Fruit fly (Drosophila melanogaster) whole organism, embryonic: ENCODE measurements around the gene CG34242.

Experiments
- Awh ChIP-seq: fragments of 200-800 bp; sonication (Bioruptor generic); IDR thresholded peaks from 2 replicates; pipeline ENCODE4, ENCODE4 v1.3.6; 2022; ENCODE audit warnings: missing biosample characterization, missing genetic modification characterization
- Bteb2 ChIP-seq: fragments of 200-800 bp; sonication (Bioruptor generic); optimal IDR thresholded peaks from 2 replicates; lab custom pipeline; 2016; ENCODE audit warnings: missing biosample characterization, missing genetic modification characterization
- CG10431 ChIP-seq: fragments of 200-800 bp; sonication (Bioruptor generic); optimal IDR thresholded peaks from 3 replicates; lab custom pipeline; 2018; ENCODE audit warnings: missing biosample characterization, mild to moderate bottlenecking, missing genetic modification characterization
- CG12744 ChIP-seq: fragments of 200-800 bp; sonication (Bioruptor generic); optimal IDR thresholded peaks from 2 replicates; lab custom pipeline; 2016; ENCODE audit warnings: missing biosample characterization, missing genetic modification characterization
- CG13296 ChIP-seq: fragments of 200-800 bp; sonication (Bioruptor generic); optimal IDR thresholded peaks from 3 replicates; lab custom pipeline; 2018; ENCODE audit warnings: missing biosample characterization, mild to moderate bottlenecking, missing genetic modification characterization
- CG15269 ChIP-seq: fragments of 200-800 bp; sonication (Bioruptor generic); optimal IDR thresholded peaks from 2 replicates; lab custom pipeline; 2018; ENCODE audit warnings: missing biosample characterization, mild to moderate bottlenecking, missing genetic modification characterization, moderate library complexity
- CG15514 ChIP-seq: fragments of 200-800 bp; sonication (Bioruptor generic); optimal IDR thresholded peaks from 3 replicates; lab custom pipeline; 2017; ENCODE audit warnings: missing biosample characterization, missing genetic modification characterization, mild to moderate bottlenecking, moderate library complexity, missing genetic modification reagents
- CG18599 ChIP-seq: fragments of 200-800 bp; sonication (Bioruptor generic); optimal IDR thresholded peaks from 3 replicates; lab custom pipeline; 2017; ENCODE audit warnings: missing biosample characterization, missing genetic modification characterization, mild to moderate bottlenecking, moderate library complexity, missing genetic modification reagents
- CG30403 ChIP-seq: fragments of 200-800 bp; sonication (Bioruptor generic); optimal IDR thresholded peaks from 3 replicates; lab custom pipeline; 2016; ENCODE audit warnings: missing biosample characterization, missing genetic modification characterization
- CG34376 ChIP-seq: fragments of 200-800 bp; sonication (Bioruptor generic); optimal IDR thresholded peaks from 2 replicates; lab custom pipeline; 2018; ENCODE audit warnings: missing biosample characterization, mild to moderate bottlenecking, missing genetic modification characterization
- CG6175 ChIP-seq: fragments of 200-800 bp; sonication (Bioruptor generic); IDR thresholded peaks from 3 replicates; pipeline ENCODE4 v1.3.6; 2022; ENCODE audit warnings: missing biosample characterization, missing genetic modification characterization
- CG6272 ChIP-seq: fragments of 200-800 bp; sonication (Bioruptor generic); IDR thresholded peaks from 2 replicates; pipeline ENCODE4 v1.3.6; 2022; ENCODE audit warnings: missing biosample characterization, missing genetic modification characterization
- CG6683 ChIP-seq: fragments of 200-800 bp; sonication (Bioruptor generic); optimal IDR thresholded peaks from 2 replicates; lab custom pipeline; 2017; ENCODE audit warnings: missing biosample characterization, mild to moderate bottlenecking, missing genetic modification characterization, missing genetic modification reagents
- CG6791 ChIP-seq: fragments of 200-800 bp; sonication (Bioruptor generic); IDR thresholded peaks from 3 replicates; pipeline ENCODE4 v1.3.6; 2022; ENCODE audit warnings: missing biosample characterization, missing genetic modification characterization; ENCODE audit not compliant: partially characterized antibody
- CG7928 ChIP-seq: fragments of 200-800 bp; sonication (Bioruptor generic); optimal IDR thresholded peaks from 2 replicates; lab custom pipeline; 2017; ENCODE audit warnings: missing biosample characterization, mild to moderate bottlenecking, missing genetic modification characterization
- CG7987 ChIP-seq: fragments of 200-800 bp; sonication (Bioruptor generic); optimal IDR thresholded peaks from 2 replicates; lab custom pipeline; 2018; ENCODE audit warnings: missing biosample characterization, mild to moderate bottlenecking, missing genetic modification characterization, moderate library complexity
- CG8924 ChIP-seq: fragments of 200-800 bp; optimal IDR thresholded peaks from 3 replicates; lab custom pipeline; 2019; ENCODE audit warnings: missing biosample characterization, mild to moderate bottlenecking, missing genetic modification characterization, moderate library complexity
- CG9437 ChIP-seq: fragments of 200-800 bp; sonication (Bioruptor generic); optimal IDR thresholded peaks from 2 replicates; lab custom pipeline; 2018; ENCODE audit warnings: missing biosample characterization, mild to moderate bottlenecking, missing genetic modification characterization
- CG9876 ChIP-seq: fragments of 200-800 bp; sonication (Bioruptor generic); optimal IDR thresholded peaks from 2 replicates; lab custom pipeline; 2016; ENCODE audit warnings: missing biosample characterization, missing genetic modification characterization
- CG9932 ChIP-seq: fragments of 200-800 bp; sonication (Bioruptor generic); IDR thresholded peaks from 2 replicates; pipeline ENCODE4 v1.3.6; 2022; ENCODE audit warnings: missing biosample characterization, missing genetic modification characterization
- CoRest ChIP-seq: fragments of 200-800 bp; sonication (Bioruptor generic); optimal IDR thresholded peaks from 3 replicates; lab custom pipeline; 2018; ENCODE audit warnings: missing biosample characterization, mild to moderate bottlenecking, missing genetic modification characterization, moderate library complexity
- Dip3 ChIP-seq: fragments of 200-800 bp; sonication (Bioruptor generic); optimal IDR thresholded peaks from 3 replicates; lab custom pipeline; 2016; ENCODE audit warnings: missing biosample characterization, missing genetic modification characterization
- E2f2 ChIP-seq: fragments of 200-800 bp; sonication (Bioruptor generic); IDR thresholded peaks from 2 replicates; pipeline ENCODE4 v1.3.6; 2022; ENCODE audit warnings: missing biosample characterization, missing genetic modification characterization
- Ets97D ChIP-seq: fragments of 200-800 bp; sonication (Bioruptor generic); optimal IDR thresholded peaks from 3 replicates; lab custom pipeline; 2016; ENCODE audit warnings: missing biosample characterization, missing genetic modification characterization
- Fer1 ChIP-seq: fragments of 200-800 bp; sonication (Bioruptor generic); optimal IDR thresholded peaks from 2 replicates; lab custom pipeline; 2017; ENCODE audit warnings: missing biosample characterization, mild to moderate bottlenecking, missing genetic modification characterization
- MESR4 ChIP-seq: fragments of 200-800 bp; sonication (Bioruptor generic); optimal IDR thresholded peaks from 2 replicates; lab custom pipeline; 2018; ENCODE audit warnings: missing biosample characterization, mild to moderate bottlenecking, missing genetic modification characterization, moderate library complexity
- Med ChIP-seq: fragments of 200-800 bp; sonication (Bioruptor generic); peaks from one replicate; lab custom pipeline; 2016; ENCODE audit warnings: missing biosample characterization, missing genetic modification characterization, mild to moderate bottlenecking, inconsistent platforms, moderate library complexity
- Rfx ChIP-seq: fragments of 200-800 bp; sonication (Bioruptor generic); IDR thresholded peaks from 2 replicates; pipeline ENCODE4 v1.3.6; 2022; ENCODE audit warnings: missing biosample characterization, missing genetic modification characterization
- Scr ChIP-seq: fragments of 200-800 bp; sonication (Bioruptor generic); IDR thresholded peaks from 2 replicates; pipeline ENCODE4 v1.3.6; 2022; ENCODE audit warnings: missing biosample characterization, missing genetic modification characterization; ENCODE audit not compliant: partially characterized antibody
- ash1 ChIP-seq: fragments of 200-800 bp; sonication (Bioruptor generic); optimal IDR thresholded peaks from 2 replicates; lab custom pipeline; 2018; ENCODE audit warnings: missing biosample characterization, mild to moderate bottlenecking, missing genetic modification characterization
- bsh ChIP-seq, 2 experiments: fragments of 200-800 bp; sonication (Bioruptor generic); optimal IDR thresholded peaks; 2 replicates each; lab custom pipeline; 2017 to 2018; ENCODE audit warnings: mild to moderate bottlenecking in 2 of 2, missing biosample characterization in 2 of 2, missing genetic modification characterization in 2 of 2, moderate library complexity in 1 of 2
- cas ChIP-seq: fragments of 200-800 bp; sonication (Bioruptor generic); IDR thresholded peaks from 2 replicates; pipeline ENCODE4 v1.3.6; 2022; ENCODE audit warnings: missing biosample characterization, missing genetic modification characterization
- ci ChIP-seq: fragments of 200-800 bp; sonication (Bioruptor generic); IDR thresholded peaks from 3 replicates; pipeline ENCODE4 v1.3.6; 2022; ENCODE audit warnings: missing biosample characterization, missing genetic modification characterization
- dysf ChIP-seq: fragments of 200-800 bp; sonication (Bioruptor generic); IDR thresholded peaks from 3 replicates; pipeline ENCODE4 v1.3.6; 2022; ENCODE audit warnings: missing biosample characterization, missing genetic modification characterization
- gcm2 ChIP-seq: fragments of 200-800 bp; sonication (Bioruptor generic); optimal IDR thresholded peaks from 2 replicates; lab custom pipeline; 2016; ENCODE audit warnings: missing biosample characterization, missing genetic modification characterization
- mirr ChIP-seq: fragments of 200-800 bp; sonication (Bioruptor generic); optimal IDR thresholded peaks from 3 replicates; lab custom pipeline; 2018; ENCODE audit warnings: missing biosample characterization, mild to moderate bottlenecking, missing genetic modification characterization
- mld ChIP-seq: fragments of 200-800 bp; sonication (Bioruptor generic); IDR thresholded peaks from 3 replicates; pipeline ENCODE4 v1.3.6; 2022; ENCODE audit warnings: missing biosample characterization, missing genetic modification characterization; ENCODE audit not compliant: partially characterized antibody
- odd ChIP-seq: fragments of 200-800 bp; sonication (Bioruptor generic); optimal IDR thresholded peaks from 2 replicates; lab custom pipeline; 2017; ENCODE audit warnings: missing biosample characterization, mild to moderate bottlenecking, missing genetic modification characterization
- pb ChIP-seq: fragments of 200-800 bp; sonication (Bioruptor generic); optimal IDR thresholded peaks from 3 replicates; lab custom pipeline; 2016; ENCODE audit warnings: missing biosample characterization, missing genetic modification characterization
- prd ChIP-seq, 3 experiments: fragments of >200 bp in 2 of 3; fragments of 200-800 bp in 1 of 3; sonication (Bioruptor generic) in 1 of 3; optimal IDR thresholded peaks in 2 of 3; IDR thresholded peaks in 1 of 3; 2 replicates in 2 of 3; 3 replicates in 1 of 3; pipeline versions ENCODE4 v1.3.6 to Lab custom; 2017 to 2022; ENCODE audit warnings: missing biosample characterization in 1 of 3, missing genetic modification characterization in 1 of 3
- pzg ChIP-seq: fragments of 200-800 bp; sonication (Bioruptor generic); optimal IDR thresholded peaks from 3 replicates; lab custom pipeline; 2018; ENCODE audit warnings: missing biosample characterization, mild to moderate bottlenecking, missing genetic modification characterization, moderate library complexity
- rib ChIP-seq: fragments of 200-800 bp; sonication (Bioruptor generic); IDR thresholded peaks from 2 replicates; pipeline ENCODE4 v1.3.6; 2022; ENCODE audit warnings: missing biosample characterization, missing genetic modification characterization
- sens ChIP-seq: fragments of 200-800 bp; sonication (Bioruptor generic); peaks from one replicate; lab custom pipeline; 2016; ENCODE audit warnings: missing biosample characterization, missing genetic modification characterization

CG34242 gene

dm6 chr3L:12506963-12507552 lies 26.7 kb upstream of the CG34242 start (continued):
- TF ChIP-seq Dip3 (GFP tag; lab: Kevin White, UChicago) = no peak
- no peak for TF ChIP-seq pzg (GFP tag; lab: Kevin White, UChicago)

DNA sequence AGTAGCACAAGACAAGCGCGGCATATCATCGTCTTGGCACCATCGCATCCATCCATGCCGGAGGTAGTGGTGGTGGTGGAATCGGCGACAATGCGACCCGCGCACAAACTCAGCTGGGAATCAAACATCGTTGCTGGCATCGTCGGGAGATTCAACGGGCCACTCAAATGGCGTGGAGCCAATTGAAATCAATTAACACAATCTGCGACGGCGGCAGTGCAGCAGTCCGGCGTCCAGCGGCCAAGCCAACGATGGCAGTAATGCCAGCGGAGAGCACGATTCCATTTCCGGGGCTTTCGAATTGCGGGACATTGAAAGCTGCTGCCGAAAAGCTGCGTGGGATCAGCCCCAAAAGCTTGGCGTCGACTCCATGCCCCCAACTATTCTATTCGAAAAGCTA lies 26.2 kb upstream of the CG34242 start, which contains the start of gene CG10654:
CG10654 (minus strand) TSS at position 270 of the 400 bp plus-strand sequence.
- TF ChIP-seq Bteb2 (GFP tag; lab: Kevin White, UChicago) = no peak
- TF ChIP-seq Fer1 (GFP tag; lab: Kevin White, UChicago) = peak; percentile 41
- TF ChIP-seq Ets97D (GFP tag; lab: Kevin White, UChicago) = peak; percentile 38
- TF ChIP-seq CG9932 (GFP tag; lab: Robert Waterston, UW) = no peak
- no peak for TF ChIP-seq rib (GFP tag; lab: Robert Waterston, UW)
- TF ChIP-seq CoRest (tag; lab: Kevin White, UChicago) = no peak
- no peak for TF ChIP-seq mirr
- TF ChIP-seq ci (GFP tag; lab: Robert Waterston, UW) = peak; percentile 60; the same call in 2 of the 3 replicates
- peak; percentile 7 for TF ChIP-seq MESR4 (GFP tag; lab: Kevin White, UChicago)
- TF ChIP-seq CG10431 = no peak
- no peak for TF ChIP-seq mld
- TF ChIP-seq Med (GFP tag; lab: Kevin White, UChicago) = peak; percentile 70
- TF ChIP-seq CG6683 (GFP tag; lab: Kevin White, UChicago) = peak; percentile 4
- TF ChIP-seq cas (GFP tag; lab: Robert Waterston, UW) = no peak
- peak; percentile 15 for TF ChIP-seq CG13296 (GFP tag; lab: Kevin White, UChicago)
- no peak for TF ChIP-seq prd (optimal IDR thresholded peaks at IDR 0.05; lab: Kevin White, UChicago)
- no peak for TF ChIP-seq prd (GFP tag; IDR thresholded peaks at IDR 0.05; lab: Robert Waterston, UW)
- peak; percentile 33 for TF ChIP-seq CG7987 (GFP tag; lab: Kevin White, UChicago)
- peak; percentile 14; the same call in 1 of the 3 replicates for TF ChIP-seq CG6175 (GFP tag; lab: Robert Waterston, UW)
- TF ChIP-seq CG15269 (tag; lab: Kevin White, UChicago) = no peak
- TF ChIP-seq dysf (GFP tag; lab: Robert Waterston, UW) = no peak
- TF ChIP-seq Rfx (GFP tag; lab: Robert Waterston, UW) = 0 out of 2 replicates have a peak, but pooled peaks have one; percentile 18
- TF ChIP-seq CG7928 (GFP tag; lab: Kevin White, UChicago) = no peak
- 0 out of 3 replicates have a peak, but pooled peaks have one; percentile 38 for TF ChIP-seq CG6791 (GFP tag; lab: Robert Waterston, UW)
- no peak for TF ChIP-seq CG12744
- no peak for TF ChIP-seq CG6272
- TF ChIP-seq CG9437 (GFP tag; lab: Kevin White, UChicago) = no peak
- no peak for TF ChIP-seq Scr
- TF ChIP-seq gcm2 (GFP tag; lab: Kevin White, UChicago) = no peak
- no peak for TF ChIP-seq bsh (GFP tag; optimal IDR thresholded peaks at IDR 0.05; lab: Kevin White, UChicago)
- no peak for TF ChIP-seq odd (GFP tag; lab: Kevin White, UChicago)
- TF ChIP-seq E2f2 (GFP tag; lab: Robert Waterston, UW) = peak; percentile 10; the same call in 1 of the 2 replicates
- no peak for TF ChIP-seq CG8924
- 0 out of 2 replicates have a peak, but pooled peaks have one; percentile 11 for TF ChIP-seq Awh (GFP tag; lab: Robert Waterston, UW)
- TF ChIP-seq sens (GFP tag; lab: Kevin White, UChicago) = peak; percentile 51
- TF ChIP-seq CG9876 (GFP tag; lab: Kevin White, UChicago) = no peak
- TF ChIP-seq CG30403 (GFP tag; lab: Kevin White, UChicago) = no peak
- peak; percentile 9 for TF ChIP-seq pb
- TF ChIP-seq CG18599 = peak; percentile 37
- no peak for TF ChIP-seq ash1 (GFP tag; lab: Kevin White, UChicago)
- TF ChIP-seq CG15514 (GFP tag; lab: Kevin White, UChicago) = peak; percentile 28
- peak; percentile 45 for TF ChIP-seq CG34376 (GFP tag; lab: Kevin White, UChicago)
